Worm (Caenorhabditis elegans) whole organism, L4/young adult: ENCODE measurements around the gene C18D4.6.

Source experiments
- W03F9.2 ChIP-seq: fragments of 150-350 bp; optimal IDR thresholded peaks from 2 replicates; lab custom pipeline; 2014; ENCODE audit warnings: missing biosample characterization, missing genetic modification characterization
- dao-5 ChIP-seq: sonication (generic microtip); optimal IDR thresholded peaks from 2 replicates; lab custom pipeline; 2016; ENCODE audit warnings: missing genotype, missing genetic modification characterization, moderate library complexity, missing compliant biosample characterization

ce11 chrV:17565903-17566302 lies 27.7 kb upstream of the C18D4.6 start, which contains the start of gene fbxa-171:
- no peak for TF ChIP-seq dao-5
- TF ChIP-seq W03F9.2 (tag; lab: Kevin White, UChicago) = no peak
